Worm (Caenorhabditis elegans): ENCODE data around the gene cwp-5.
A peak's percentile ranks its signal among the peaks of the same experiment; 100 is the strongest.

The cwp-5 gene

DNA sequence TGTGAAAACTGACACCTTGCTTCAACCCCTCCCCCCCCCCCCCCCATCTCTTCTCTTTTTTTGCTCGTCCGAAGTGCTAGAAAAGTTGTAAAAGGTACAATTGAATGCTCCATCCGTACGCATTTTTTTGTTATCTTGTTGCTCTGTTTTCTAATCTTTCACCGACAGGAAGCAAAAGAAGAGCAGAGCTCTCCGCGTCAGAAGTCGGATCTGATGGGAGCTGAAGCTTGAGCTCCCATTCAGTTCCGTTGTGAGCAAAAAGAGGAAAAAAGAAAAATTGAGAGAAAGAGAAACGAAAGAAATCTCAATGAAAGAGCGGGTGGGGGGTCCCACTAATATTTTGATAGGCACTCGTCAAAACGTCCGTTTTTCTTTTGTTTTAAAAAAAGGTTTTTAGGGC, 17.1 kb upstream of the cwp-5 start:
- TF ChIP-seq nhr-47 (tag; optimal IDR thresholded peaks at IDR 0.05) (no peak), aha-1 (tag; optimal IDR thresholded peaks at IDR 0.05) (no peak), fkh-10 (GFP tag; optimal IDR thresholded peaks at IDR 0.05) (peak; percentile 84), zag-1 (tag; optimal IDR thresholded peaks at IDR 0.05) (no peak), ceh-82 (tag; optimal IDR thresholded peaks at IDR 0.05) (peak in 1 of 3 experiments; percentile 6), unc-130 (tag; optimal IDR thresholded peaks at IDR 0.05) (no peak), xbp-1 (tag; optimal IDR thresholded peaks at IDR 0.05) (no peak), nhr-11 (tag; optimal IDR thresholded peaks at IDR 0.05) (no peak), dpl-1 (GFP tag; optimal IDR thresholded peaks at IDR 0.05) (no peak), irx-1 (tag; optimal IDR thresholded peaks at IDR 0.05) (no peak), nhr-19 (GFP tag; conservative IDR thresholded peaks at IDR 0.05) (no peak), vab-15 (tag; optimal IDR thresholded peaks at IDR 0.05) (no peak), efl-1 (optimal IDR thresholded peaks at IDR 0.05) (no peak), efl-1 (GFP tag; optimal IDR thresholded peaks at IDR 0.05 in 1 of 2) (peak in 1 of 2 experiments; percentile 82), lin-14 (GFP tag; optimal IDR thresholded peaks at IDR 0.05) (peak; percentile 74), fkh-8 (tag; optimal IDR thresholded peaks at IDR 0.05) (no peak), mab-9 (GFP tag; IDR thresholded peaks at IDR 0.05) (no peak), nhr-76 (tag; optimal IDR thresholded peaks at IDR 0.05) (no peak), mep-1 (tag; optimal IDR thresholded peaks at IDR 0.05) (no peak), dsc-1 (tag; optimal IDR thresholded peaks at IDR 0.05) (no peak), lin-35 (GFP tag; optimal IDR thresholded peaks at IDR 0.05) (no peak), nhr-237 (tag; optimal IDR thresholded peaks at IDR 0.05) (no peak), rnt-1 (tag; optimal IDR thresholded peaks at IDR 0.05) (peak; percentile 22), efl-3 (GFP tag; optimal IDR thresholded peaks at IDR 0.05) (no peak), ztf-11 (tag; optimal IDR thresholded peaks at IDR 0.05) (no peak), alr-1 (tag; optimal IDR thresholded peaks at IDR 0.05; ENCODE audit: borderline replicate concordance) (no peak), hpl-2 (GFP tag; optimal IDR thresholded peaks at IDR 0.05) (no peak)

DNA sequence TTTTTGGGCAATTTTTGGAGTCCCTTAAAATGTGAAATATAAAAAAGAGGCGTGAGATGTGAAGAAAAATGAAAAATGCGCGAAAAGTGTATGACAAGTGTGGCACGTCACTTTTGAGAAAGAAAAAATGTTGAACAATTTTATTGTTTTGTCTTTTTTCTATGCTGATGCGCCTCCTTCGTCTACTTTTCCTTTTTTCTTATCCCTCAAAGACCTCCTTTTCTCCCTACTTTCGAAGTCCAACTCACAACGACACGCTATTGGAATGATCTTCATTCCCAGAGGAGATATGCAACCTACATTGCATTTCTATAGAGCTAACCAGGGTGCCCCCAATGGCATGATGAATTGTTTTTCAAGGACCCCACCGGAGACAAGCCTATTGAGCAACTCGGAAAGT, 16.2 kb upstream of the cwp-5 start:
- TF ChIP-seq fkh-10 (GFP tag; optimal IDR thresholded peaks at IDR 0.05) (peak; percentile 72), lin-14 (GFP tag; optimal IDR thresholded peaks at IDR 0.05) (peak; percentile 58), grh-1 (GFP tag; IDR thresholded peaks at IDR 0.05) (no peak)

ce11 chrX:13202312-13202711, 12.6 kb upstream of the cwp-5 start:
- TF ChIP-seq blmp-1 (tag; optimal IDR thresholded peaks at IDR 0.05) (no peak), alr-1 (tag; optimal IDR thresholded peaks at IDR 0.05; ENCODE audit: borderline replicate concordance) (no peak), C34B4.2 (tag; optimal IDR thresholded peaks at IDR 0.05) (no peak), pag-3 (tag; optimal IDR thresholded peaks at IDR 0.05; ENCODE audit: borderline replicate concordance, insufficient read depth) (no peak), lin-39 (tag; optimal IDR thresholded peaks at IDR 0.05) (no peak), rnt-1 (tag; optimal IDR thresholded peaks at IDR 0.05) (no peak), tlp-1 (tag; optimal IDR thresholded peaks at IDR 0.05) (no peak), lir-3 (tag; optimal IDR thresholded peaks at IDR 0.05; ENCODE audit: poor library complexity) (no peak), lin-14 (GFP tag; optimal IDR thresholded peaks at IDR 0.05) (no peak), nhr-28 (tag; optimal IDR thresholded peaks at IDR 0.05) (no peak), nhr-71 (tag; optimal IDR thresholded peaks at IDR 0.05) (no peak), hlh-17 (GFP tag; optimal IDR thresholded peaks at IDR 0.05; ENCODE audit: borderline replicate concordance) (no peak), jun-1 (tag; optimal IDR thresholded peaks at IDR 0.05) (no peak), egl-27 (tag; optimal IDR thresholded peaks at IDR 0.05) (no peak)

Data from whole organism, L1 larva.